Worm (Caenorhabditis elegans) whole organism, young adult: ENCODE data around the gene bath-23.

Experiments
- F57C9.4 ChIP-seq: sonication (generic microtip); optimal IDR thresholded peaks from 2 replicates; lab custom pipeline; 2017; ENCODE audit warnings: mild to moderate bottlenecking, missing genetic modification characterization, missing compliant biosample characterization
- aptf-2 ChIP-seq: fragments of 200-800 bp; sonication (Bioruptor generic); conservative IDR thresholded peaks from 2 replicates; pipeline ENCODE4 v1.3.6; 2022; ENCODE audit warnings: missing genetic modification reagents, missing genetic modification characterization, missing compliant biosample characterization
- ccch-3 ChIP-seq: fragments of 200-800 bp; sonication (Bioruptor generic); optimal IDR thresholded peaks from 2 replicates; lab custom pipeline; 2018; ENCODE audit warnings: mild to moderate bottlenecking, missing genetic modification characterization, missing compliant biosample characterization
- dpff-1 ChIP-seq: sonication (generic microtip); optimal IDR thresholded peaks from 2 replicates; lab custom pipeline; 2017; ENCODE audit warnings: mild to moderate bottlenecking, missing genetic modification characterization, missing compliant biosample characterization
- egl-44 ChIP-seq: fragments of 200-800 bp; sonication (Bioruptor generic); IDR thresholded peaks from 2 replicates; pipeline ENCODE4 v1.3.6; 2022; ENCODE audit warnings: missing genetic modification reagents, missing genetic modification characterization, missing compliant biosample characterization
- hsf-1 ChIP-seq: fragments of 200-800 bp; sonication (Bioruptor generic); IDR thresholded peaks from 2 replicates; pipeline ENCODE4 v1.3.6; 2022; ENCODE audit warnings: missing genetic modification reagents, missing genetic modification characterization, missing compliant biosample characterization
- mcd-1 ChIP-seq: fragments of 200-800 bp; sonication (Bioruptor generic); IDR thresholded peaks from 2 replicates; pipeline ENCODE4 v1.3.6; 2022; ENCODE audit warnings: missing genetic modification reagents, missing genetic modification characterization, missing compliant biosample characterization
- nhr-27 ChIP-seq: fragments of 200-800 bp; sonication (Bioruptor generic); optimal IDR thresholded peaks from 2 replicates; lab custom pipeline; 2018; ENCODE audit warnings: mild to moderate bottlenecking, missing genetic modification characterization, moderate library complexity, missing compliant biosample characterization
- nhr-90 ChIP-seq: sonication (generic microtip); optimal IDR thresholded peaks from 2 replicates; lab custom pipeline; 2016; ENCODE audit warnings: missing genotype, mild to moderate bottlenecking, missing genetic modification characterization, missing compliant biosample characterization
- snpc-1.3 ChIP-seq: sonication (generic microtip); optimal IDR thresholded peaks from 2 replicates; lab custom pipeline; 2017; ENCODE audit warnings: missing genetic modification characterization, mild to moderate bottlenecking, missing compliant biosample characterization, antibody characterized with exemption, moderate library complexity, missing genotype, missing genetic modification reagents; ENCODE audit not compliant: insufficient read depth
- snpc-4 ChIP-seq, 5 experiments: fragments of 150-350 bp in 1 of 5; sonication (generic microtip) in 4 of 5; optimal IDR thresholded peaks; 2 replicates each; lab custom pipeline; 2014 to 2018; ENCODE audit warnings: missing genetic modification characterization in 5 of 5, missing biosample characterization in 3 of 5, antibody characterized with exemption in 2 of 5, mild to moderate bottlenecking in 2 of 5, missing compliant biosample characterization in 2 of 5, missing genotype in 2 of 5, moderate library complexity in 2 of 5, missing genetic modification reagents in 1 of 5
- unc-130 ChIP-seq: sonication (generic microtip); optimal IDR thresholded peaks from 2 replicates; lab custom pipeline; 2016; ENCODE audit warnings: missing genetic modification reagents, missing genetic modification characterization, missing compliant biosample characterization
- unc-62 ChIP-seq: fragments of 150-350 bp; optimal IDR thresholded peaks from 2 replicates; lab custom pipeline; 2014; ENCODE audit warnings: missing biosample characterization, missing genetic modification reagents, missing genetic modification characterization
- ztf-6 ChIP-seq: fragments of 200-800 bp; sonication (Bioruptor generic); IDR thresholded peaks from 2 replicates; pipeline ENCODE4 v1.3.6; 2022; ENCODE audit warnings: missing genetic modification reagents, missing genetic modification characterization, missing compliant biosample characterization

- TF ChIP-seq dpff-1, result no peak
- TF ChIP-seq unc-130 (GFP tag; lab: Kevin White, UChicago), result no peak
- no peak for TF ChIP-seq snpc-4 (GFP tag; optimal IDR thresholded peaks at IDR 0.05; lab: Kevin White, UChicago)
- TF ChIP-seq snpc-4 (tag; optimal IDR thresholded peaks at IDR 0.05; lab: Kevin White, UChicago), result no peak
- TF ChIP-seq nhr-90 (tag; lab: Kevin White, UChicago), result no peak
- no peak for TF ChIP-seq unc-62
- TF ChIP-seq ztf-6, result no peak
- no peak for TF ChIP-seq mcd-1 (GFP tag; lab: Robert Waterston, UW)
- no peak for TF ChIP-seq hsf-1 (GFP tag; lab: Robert Waterston, UW)
- no peak for TF ChIP-seq aptf-2 (GFP tag; lab: Robert Waterston, UW)
- TF ChIP-seq egl-44 (GFP tag; lab: Robert Waterston, UW), result no peak
- TF ChIP-seq snpc-1.3, result no peak
- TF ChIP-seq ccch-3 (GFP tag; lab: Kevin White, UChicago), result no peak
- no peak for TF ChIP-seq nhr-27
- TF ChIP-seq F57C9.4 (tag; lab: Kevin White, UChicago), result no peak
These were observed 3.0 kb upstream of the bath-23 start, which contains the start of gene Y49F6C.7 for ce11 chrII:3368097-3368496.
